Worm (Caenorhabditis elegans): ENCODE data around the gene C03B1.14.

The C03B1.14 gene

DNA sequence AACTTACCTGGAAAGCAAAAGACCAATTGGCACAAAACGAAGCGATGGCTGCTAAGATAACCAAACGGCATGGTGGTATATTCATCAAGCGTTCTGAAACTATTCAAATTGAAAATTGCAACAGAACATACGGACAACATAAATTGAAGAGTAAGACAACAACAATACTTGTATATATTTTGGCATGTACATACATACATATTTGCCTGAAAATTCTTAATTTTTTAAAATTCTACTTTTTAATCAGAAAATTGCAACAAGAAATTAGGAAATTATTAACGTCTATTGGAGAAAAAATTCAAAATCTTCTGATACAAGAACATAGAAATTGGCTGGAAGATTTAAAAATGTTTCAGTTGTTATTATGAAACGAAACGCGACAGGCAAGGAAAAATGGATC, 22.6 kb downstream of the C03B1.14 start, which contains the start of gene C03B1.13:
Gene C03B1.13 (minus strand): TSS at position 101 of the 400 bp plus-strand sequence.
- no peak for TF ChIP-seq W03F9.2 (tag; optimal IDR thresholded peaks at IDR 0.05)
- TF ChIP-seq dao-5 (tag; optimal IDR thresholded peaks at IDR 0.05), result no peak
- TF ChIP-seq him-1 (tag; optimal IDR thresholded peaks at IDR 0.05), result no peak

DNA sequence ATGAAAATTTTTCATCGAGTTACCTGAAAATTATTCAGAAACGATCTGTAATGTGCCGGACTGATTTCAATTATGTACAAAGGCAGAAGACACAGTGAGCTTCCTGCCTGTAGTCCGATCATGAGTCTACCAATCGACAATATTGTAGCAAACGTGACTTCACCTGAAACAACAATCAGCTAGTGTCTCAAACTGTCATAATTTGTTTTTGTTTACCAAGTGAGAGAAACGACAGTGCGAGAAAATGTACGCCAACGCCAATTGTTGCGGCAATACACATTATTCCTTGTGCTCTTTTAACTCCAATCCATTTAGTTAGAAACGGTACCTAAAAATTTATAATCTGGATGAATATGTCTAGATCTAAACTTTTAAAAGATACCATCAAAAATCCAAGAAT, 23.2 kb downstream of the C03B1.14 start:
- no peak for TF ChIP-seq dao-5 (tag; optimal IDR thresholded peaks at IDR 0.05)
- TF ChIP-seq him-1 (tag; optimal IDR thresholded peaks at IDR 0.05), result no peak
- no peak for TF ChIP-seq W03F9.2 (tag; optimal IDR thresholded peaks at IDR 0.05)

DNA sequence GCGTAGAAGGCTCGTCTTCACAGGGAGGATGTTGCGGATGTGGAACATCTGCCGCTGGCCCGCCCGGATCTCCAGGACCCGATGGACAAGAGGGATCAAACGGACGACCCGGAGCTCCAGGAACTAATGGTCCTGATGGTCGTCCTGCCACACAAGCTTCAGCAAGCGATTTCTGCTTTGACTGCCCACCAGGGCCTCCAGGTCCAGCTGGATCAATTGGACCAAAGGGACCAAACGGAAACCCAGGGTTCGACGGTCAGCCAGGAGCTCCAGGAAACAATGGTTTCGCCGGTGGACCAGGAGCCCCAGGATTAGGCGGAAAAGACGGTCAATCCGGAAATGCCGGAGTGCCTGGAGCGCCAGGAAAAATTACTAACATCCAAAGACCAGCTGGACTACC, 26.0 kb downstream of the C03B1.14 start:
- TF ChIP-seq W03F9.2 (tag; optimal IDR thresholded peaks at IDR 0.05), result no peak
- no peak for TF ChIP-seq dao-5 (tag; optimal IDR thresholded peaks at IDR 0.05)
- no peak for TF ChIP-seq him-1 (tag; optimal IDR thresholded peaks at IDR 0.05)

DNA sequence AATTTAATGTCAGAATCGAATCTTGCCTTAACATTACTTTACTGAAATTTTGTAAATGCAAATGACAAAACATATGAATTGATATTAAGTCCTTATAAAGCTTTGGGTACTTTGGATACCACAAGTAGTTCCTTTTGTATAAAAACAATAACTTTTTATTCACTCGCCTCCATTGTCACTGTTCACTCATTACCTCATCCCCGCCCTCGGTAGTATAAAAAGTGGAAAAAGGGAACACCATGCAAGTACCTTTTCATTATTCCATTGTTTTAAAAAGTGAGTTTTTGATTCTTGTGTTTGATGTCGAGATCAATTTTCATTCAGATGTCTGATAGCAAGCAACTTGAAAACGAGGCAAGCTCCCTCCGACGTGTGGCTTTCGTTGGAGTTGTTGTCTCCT, 26.6 kb downstream of the C03B1.14 start, which contains the start of gene col-171:
Gene col-171 (plus strand): TSS at position 301 of the 400 bp plus-strand sequence.
- TF ChIP-seq dao-5 (tag; optimal IDR thresholded peaks at IDR 0.05), result no peak
- TF ChIP-seq W03F9.2 (tag; optimal IDR thresholded peaks at IDR 0.05), result no peak
- no peak for TF ChIP-seq him-1 (tag; optimal IDR thresholded peaks at IDR 0.05)

DNA sequence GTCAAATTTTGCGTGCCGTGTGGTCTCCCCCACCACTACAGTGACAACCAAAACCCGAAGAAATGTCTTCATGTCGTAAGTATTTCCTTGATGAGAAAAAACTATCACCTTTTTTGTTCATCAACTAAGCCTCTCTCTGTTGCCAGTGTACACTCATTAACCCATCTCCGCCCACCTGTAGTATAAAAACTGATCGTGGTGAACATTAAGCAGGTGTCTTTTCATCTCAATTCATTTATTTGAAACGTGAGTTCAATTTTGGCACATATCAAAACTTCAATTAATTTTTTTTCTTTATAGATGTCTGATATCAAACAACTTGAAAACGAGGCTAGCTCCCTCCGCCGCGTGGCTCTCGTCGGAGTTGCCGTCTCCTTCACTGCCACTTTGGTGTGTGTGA, 29.1 kb downstream of the C03B1.14 start, which contains the start of gene col-170:
Gene col-170 (plus strand): TSS at position 301 of the 400 bp plus-strand sequence.
- TF ChIP-seq him-1 (tag; optimal IDR thresholded peaks at IDR 0.05), result no peak
- no peak for TF ChIP-seq dao-5 (tag; optimal IDR thresholded peaks at IDR 0.05)
- no peak for TF ChIP-seq W03F9.2 (tag; optimal IDR thresholded peaks at IDR 0.05)

DNA sequence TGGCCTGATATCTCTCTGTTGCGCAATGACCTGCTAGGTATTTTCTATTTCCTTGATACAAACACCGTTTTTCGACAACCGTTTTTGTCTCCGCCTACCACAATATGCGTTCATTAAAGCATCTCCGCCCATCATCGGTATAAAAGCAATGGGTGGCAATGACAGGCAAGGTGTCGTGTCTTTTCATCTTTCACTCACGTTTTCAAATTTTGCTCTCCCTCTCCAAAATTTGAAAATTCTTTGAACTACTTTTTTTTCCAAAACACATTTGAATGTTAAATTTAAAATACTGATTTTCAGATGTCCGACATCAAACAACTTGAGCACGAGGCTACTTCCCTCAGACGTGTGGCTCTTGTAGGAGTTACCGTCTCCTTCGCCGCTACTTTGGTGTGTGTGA, 31.7 kb downstream of the C03B1.14 start, which contains the start of gene col-169:
Gene col-169 (plus strand): TSS at position 301 of the 400 bp plus-strand sequence.
- TF ChIP-seq W03F9.2 (tag; optimal IDR thresholded peaks at IDR 0.05) (no peak), dao-5 (tag; optimal IDR thresholded peaks at IDR 0.05) (no peak), him-1 (tag; optimal IDR thresholded peaks at IDR 0.05) (no peak)

DNA sequence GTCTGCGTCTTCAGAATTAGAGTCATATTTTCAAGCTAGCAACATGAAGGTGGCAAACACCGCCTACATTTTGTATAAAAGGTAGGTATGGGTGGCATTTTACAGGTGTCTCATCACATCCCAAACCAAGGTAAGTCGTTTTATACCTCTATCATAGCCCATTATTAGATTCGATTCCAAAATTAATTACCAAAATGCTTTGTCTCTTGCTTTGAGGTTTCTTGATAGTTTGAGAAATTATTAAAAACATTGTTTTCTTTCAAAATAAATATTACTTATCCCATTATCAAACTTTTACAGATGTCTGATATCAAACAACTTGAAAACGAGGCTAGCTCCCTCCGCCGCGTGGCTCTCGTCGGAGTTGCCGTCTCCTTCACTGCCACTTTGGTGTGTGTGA, 34.5 kb downstream of the C03B1.14 start, which contains the start of gene col-168:
Gene col-168 (plus strand): TSS at position 301 of the 400 bp plus-strand sequence.
- TF ChIP-seq dao-5 (tag; optimal IDR thresholded peaks at IDR 0.05) (no peak), him-1 (tag; optimal IDR thresholded peaks at IDR 0.05) (no peak)

DNA sequence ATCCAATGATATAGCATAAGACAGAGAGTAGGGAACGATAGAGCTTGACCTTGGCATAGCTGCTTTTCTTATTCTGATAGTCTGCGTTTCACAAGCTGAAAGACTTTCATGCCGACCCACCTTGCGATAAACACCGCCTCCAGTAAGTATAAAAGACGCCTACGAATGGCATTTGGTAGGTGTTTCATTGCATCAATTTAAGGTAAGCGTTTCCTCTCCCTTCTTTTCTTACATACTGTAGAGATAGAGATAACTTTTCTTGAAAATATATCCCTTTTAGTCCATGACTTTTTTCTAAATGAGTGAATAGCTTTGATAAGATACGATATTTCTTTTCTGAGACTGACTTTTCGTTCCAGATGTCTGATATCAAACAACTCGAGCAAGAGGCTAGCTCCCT, 37.4 kb downstream of the C03B1.14 start, which contains the start of gene col-167:
Gene col-167 (plus strand): TSS at position 360 of the 400 bp plus-strand sequence.
- TF ChIP-seq W03F9.2 (tag; optimal IDR thresholded peaks at IDR 0.05) (no peak), him-1 (tag; optimal IDR thresholded peaks at IDR 0.05) (no peak), dao-5 (tag; optimal IDR thresholded peaks at IDR 0.05) (no peak)

DNA sequence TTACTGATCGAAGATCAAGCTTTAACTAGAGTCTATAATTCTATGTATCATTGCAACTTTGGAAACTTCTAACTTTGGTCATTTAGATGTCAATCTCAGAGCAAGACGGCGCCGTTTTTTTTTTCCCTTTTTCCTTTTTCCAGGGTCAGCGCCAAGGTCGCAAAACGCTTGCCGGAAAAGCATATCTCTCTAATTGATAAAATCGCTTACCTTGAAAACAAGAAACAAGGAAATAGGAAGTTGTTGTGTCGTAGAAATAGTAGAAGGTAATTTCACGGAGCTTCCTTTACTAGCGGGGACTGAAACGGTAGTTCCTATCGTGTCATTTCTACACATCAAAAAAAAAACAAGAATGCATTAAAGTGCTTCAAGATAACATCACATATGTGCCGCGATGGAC, 39.2 kb downstream of the C03B1.14 start:
- TF ChIP-seq dao-5 (tag; optimal IDR thresholded peaks at IDR 0.05) (no peak), him-1 (tag; optimal IDR thresholded peaks at IDR 0.05) (no peak), W03F9.2 (tag; optimal IDR thresholded peaks at IDR 0.05) (no peak)

DNA sequence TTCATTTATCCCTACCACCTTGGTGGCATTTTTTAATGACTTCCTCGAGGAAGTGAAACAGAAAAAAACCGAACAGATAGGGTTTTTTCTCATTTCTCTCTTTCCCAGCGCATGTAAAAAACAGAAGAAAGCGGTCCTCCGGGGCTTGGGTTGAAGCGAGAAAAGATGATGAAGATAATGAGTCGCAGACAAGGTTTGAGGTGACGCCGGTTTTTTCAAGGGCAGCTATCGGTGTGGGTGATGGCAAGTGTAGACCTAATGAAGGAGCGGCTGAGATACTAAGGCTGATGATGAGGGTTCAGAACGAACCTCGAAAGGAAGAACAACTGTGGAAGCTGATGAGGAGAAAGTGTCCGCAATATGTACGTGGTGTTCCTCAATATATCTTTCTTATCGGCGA, 39.7 kb downstream of the C03B1.14 start:
- TF ChIP-seq W03F9.2 (tag; optimal IDR thresholded peaks at IDR 0.05) (no peak), him-1 (tag; optimal IDR thresholded peaks at IDR 0.05) (no peak), dao-5 (tag; optimal IDR thresholded peaks at IDR 0.05) (no peak)

DNA sequence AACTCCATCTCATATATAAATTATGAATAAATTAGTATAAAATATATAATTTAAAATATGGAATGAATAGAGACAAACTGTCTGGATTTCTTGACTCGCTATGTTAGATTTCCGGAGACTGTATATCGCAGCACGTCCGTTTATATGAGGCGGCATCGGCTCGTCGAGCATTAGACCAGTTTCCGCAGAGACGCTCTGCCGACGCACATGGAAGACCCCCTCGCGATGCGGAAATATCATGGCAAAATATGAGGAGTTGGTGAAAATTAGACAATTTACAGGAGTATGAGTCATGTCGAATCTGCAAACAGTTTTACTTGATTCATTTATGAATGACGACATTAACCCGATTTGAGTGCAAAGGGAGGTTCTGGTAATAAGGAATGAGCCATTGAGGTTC, 41.0 kb downstream of the C03B1.14 start, which contains the start of gene chtb-3:
Gene chtb-3 (minus strand): TSS at position 101 of the 400 bp plus-strand sequence.
- TF ChIP-seq dao-5 (tag; optimal IDR thresholded peaks at IDR 0.05) (no peak), W03F9.2 (tag; optimal IDR thresholded peaks at IDR 0.05) (no peak)

DNA sequence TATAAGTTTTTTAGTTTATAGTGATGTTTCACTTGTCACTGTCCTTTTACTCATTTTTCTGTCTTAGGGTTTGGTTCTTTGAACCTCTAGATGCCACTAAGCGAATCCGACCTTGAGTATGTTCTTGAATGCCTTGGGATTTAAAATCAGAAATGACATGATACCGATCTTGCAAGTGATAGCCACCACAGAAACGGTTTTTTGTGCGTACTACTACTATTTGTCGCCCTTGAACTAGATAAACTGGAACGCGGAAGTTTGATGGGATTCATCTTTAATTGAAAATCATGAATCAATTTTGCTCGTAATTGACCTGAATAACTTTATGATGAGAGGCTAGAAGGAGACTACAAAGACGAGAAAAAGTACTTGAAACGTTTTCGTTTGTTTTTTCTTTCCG, 41.8 kb downstream of the C03B1.14 start:
- no peak for TF ChIP-seq W03F9.2 (tag; optimal IDR thresholded peaks at IDR 0.05)
- no peak for TF ChIP-seq him-1 (tag; optimal IDR thresholded peaks at IDR 0.05)
- TF ChIP-seq dao-5 (tag; optimal IDR thresholded peaks at IDR 0.05), result no peak

DNA sequence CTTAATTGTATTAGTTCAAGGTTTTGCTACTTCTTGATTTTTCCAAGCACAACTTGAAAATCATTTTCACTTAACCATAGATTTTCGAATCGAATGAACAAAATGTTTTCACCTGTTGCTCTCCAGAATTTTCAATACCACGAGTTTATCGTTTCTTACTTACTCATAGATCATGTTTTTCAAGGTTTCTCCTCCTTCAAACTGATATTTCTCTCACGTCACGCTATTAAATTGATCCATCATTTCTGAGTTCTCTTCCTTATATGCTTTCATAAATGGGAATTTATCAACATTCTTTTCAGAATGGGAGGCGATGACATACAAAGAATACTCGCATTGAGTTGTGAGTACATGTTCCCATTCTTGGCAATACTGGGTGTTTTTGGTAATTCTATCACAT, 49.2 kb downstream of the C03B1.14 start, which contains the start of gene npr-38:
Gene npr-38 (plus strand): TSS at position 301 of the 400 bp plus-strand sequence.
- TF ChIP-seq W03F9.2 (tag; optimal IDR thresholded peaks at IDR 0.05) (no peak), dao-5 (tag; optimal IDR thresholded peaks at IDR 0.05) (no peak), him-1 (tag; optimal IDR thresholded peaks at IDR 0.05) (no peak)

Data from whole organism, L4/young adult.